Worm (Caenorhabditis elegans) whole organism, L1 larva: ENCODE data around the gene EGAP4.1.

Experiments used
- ceh-82 ChIP-seq, 3 experiments: fragments of 150-350 bp in 1 of 3; sonication (generic microtip) in 2 of 3; optimal IDR thresholded peaks; 2 replicates each; lab custom pipeline; 2014 to 2017; ENCODE audit warnings: missing biosample characterization in 3 of 3, missing genetic modification characterization in 3 of 3
- ceh-88 ChIP-seq: fragments of 200-800 bp; sonication (Bioruptor generic); IDR thresholded peaks from 2 replicates; pipeline ENCODE4 v1.3.6; 2022; ENCODE audit warnings: missing genetic modification characterization, missing compliant biosample characterization
- fkh-10 ChIP-seq: sonication (generic microtip); optimal IDR thresholded peaks from 2 replicates; lab custom pipeline; 2017; ENCODE audit warnings: missing biosample characterization, missing genetic modification reagents, missing genetic modification characterization
- lin-13 ChIP-seq: fragments of 150-350 bp; optimal IDR thresholded peaks from 2 replicates; lab custom pipeline; 2014; ENCODE audit warnings: missing biosample characterization, missing genetic modification reagents, missing genetic modification characterization
- lin-39 ChIP-seq: fragments of 150-350 bp; optimal IDR thresholded peaks from 2 replicates; lab custom pipeline; 2014; ENCODE audit warnings: missing biosample characterization, missing genetic modification reagents, missing genetic modification characterization
- skn-1 ChIP-seq: fragments of 150-350 bp; optimal IDR thresholded peaks from 2 replicates; lab custom pipeline; 2014; ENCODE audit warnings: missing biosample characterization, missing genetic modification characterization
- sptf-1 ChIP-seq: fragments of 150-350 bp; optimal IDR thresholded peaks from 2 replicates; lab custom pipeline; 2014; ENCODE audit warnings: missing biosample characterization, missing genetic modification characterization
- unc-130 ChIP-seq: fragments of 150-350 bp; optimal IDR thresholded peaks from 2 replicates; lab custom pipeline; 2017; ENCODE audit warnings: missing biosample characterization, missing genetic modification characterization, inconsistent platforms
- unc-98 ChIP-seq: fragments of 200-800 bp; sonication (Bioruptor generic); IDR thresholded peaks from 2 replicates; pipeline ENCODE4 v1.3.6; 2022; ENCODE audit warnings: missing genetic modification characterization, missing compliant biosample characterization

- no peak for TF ChIP-seq lin-13 (GFP tag; lab: Kevin White, UChicago)
- TF ChIP-seq unc-98, result no peak
- no peak for TF ChIP-seq ceh-88 (GFP tag; lab: Robert Waterston, UW)
- no peak for TF ChIP-seq fkh-10
- no peak for TF ChIP-seq sptf-1 (tag; lab: Kevin White, UChicago)
- TF ChIP-seq unc-130 (tag; lab: Kevin White, UChicago), result no peak
- no peak for TF ChIP-seq skn-1 (tag; lab: Kevin White, UChicago)
- no peak for TF ChIP-seq lin-39 (tag; lab: Kevin White, UChicago)
- no peak for TF ChIP-seq ceh-82 (tag; optimal IDR thresholded peaks at IDR 0.05; lab: Kevin White, UChicago)
These were observed 12.2 kb upstream of the EGAP4.1 start, which contains the start of gene M02D8.2 for ce11 chrX:8739373-8739772.
